Worm (Caenorhabditis elegans) whole organism, early embryonic: ENCODE results near the gene sid-5.

ENCODE experiments used
- B0310.2 ChIP-seq: sonication (generic microtip); optimal IDR thresholded peaks from 2 replicates; lab custom pipeline; 2016; ENCODE audit warnings: mild to moderate bottlenecking, missing genetic modification characterization, missing compliant biosample characterization
- F13C5.2 ChIP-seq: sonication (generic microtip); optimal IDR thresholded peaks from 2 replicates; lab custom pipeline; 2017; ENCODE audit warnings: mild to moderate bottlenecking, missing genetic modification characterization, inconsistent platforms, missing compliant biosample characterization
- aly-1 ChIP-seq: sonication (generic microtip); optimal IDR thresholded peaks from 2 replicates; lab custom pipeline; 2016; ENCODE audit warnings: missing genetic modification characterization, missing compliant biosample characterization
- ama-1 ChIP-seq: fragments of 150-350 bp; optimal IDR thresholded peaks from 2 replicates; lab custom pipeline; 2014
- ceh-13 ChIP-seq: fragments of 200-800 bp; sonication (Bioruptor generic); optimal IDR thresholded peaks from 2 replicates; lab custom pipeline; 2018; ENCODE audit warnings: mild to moderate bottlenecking, missing genetic modification characterization, missing compliant biosample characterization
- ceh-36 ChIP-seq: sonication (generic microtip); optimal IDR thresholded peaks from 2 replicates; lab custom pipeline; 2016; ENCODE audit warnings: missing genetic modification characterization, inconsistent platforms, missing compliant biosample characterization
- ets-7 ChIP-seq: sonication (generic microtip); optimal IDR thresholded peaks from 2 replicates; lab custom pipeline; 2016; ENCODE audit warnings: missing genotype, missing genetic modification characterization, missing compliant biosample characterization
- flt-1 ChIP-seq: fragments of 200-800 bp; sonication (Bioruptor generic); IDR thresholded peaks from 2 replicates; pipeline ENCODE4 v1.3.6; 2022; ENCODE audit warnings: missing genetic modification characterization, missing compliant biosample characterization
- hmbx-1 ChIP-seq: sonication (generic microtip); optimal IDR thresholded peaks from 2 replicates; lab custom pipeline; 2016; ENCODE audit warnings: mild to moderate bottlenecking, missing genetic modification characterization, missing compliant biosample characterization
- hmg-4 ChIP-seq: fragments of 200-800 bp; sonication (Bioruptor generic); optimal IDR thresholded peaks from 2 replicates; lab custom pipeline; 2018; ENCODE audit warnings: mild to moderate bottlenecking, missing genetic modification characterization, missing compliant biosample characterization
- hnd-1 ChIP-seq: sonication (generic microtip); optimal IDR thresholded peaks from 2 replicates; lab custom pipeline; 2016; ENCODE audit warnings: missing genetic modification characterization, missing compliant biosample characterization
- pes-1 ChIP-seq: fragments of 200-800 bp; sonication (Bioruptor generic); IDR thresholded peaks from 2 replicates; pipeline ENCODE4 v1.3.6; 2022; ENCODE audit warnings: missing genetic modification reagents, missing genetic modification characterization, missing compliant biosample characterization
- scrt-1 ChIP-seq: fragments of 200-800 bp; sonication (Bioruptor generic); IDR thresholded peaks from 2 replicates; pipeline ENCODE4 v1.3.6; 2022; ENCODE audit warnings: missing genetic modification characterization, missing compliant biosample characterization
- sea-1 ChIP-seq: fragments of 200-800 bp; sonication (Bioruptor generic); conservative IDR thresholded peaks from 2 replicates; pipeline ENCODE4 v1.3.6; 2022; ENCODE audit warnings: missing genetic modification characterization, missing compliant biosample characterization
- tbx-11 ChIP-seq: fragments of 200-800 bp; sonication (Bioruptor generic); IDR thresholded peaks from 2 replicates; pipeline ENCODE4 v1.3.6; 2022; ENCODE audit warnings: missing genetic modification characterization, missing compliant biosample characterization
- tbx-37 ChIP-seq: fragments of 200-800 bp; sonication (Bioruptor generic); conservative IDR thresholded peaks from 2 replicates; pipeline ENCODE4 v1.3.6; 2022; ENCODE audit warnings: missing genetic modification reagents, missing genetic modification characterization, missing compliant biosample characterization
- tra-4 ChIP-seq: sonication (generic microtip); optimal IDR thresholded peaks from 2 replicates; lab custom pipeline; 2017; ENCODE audit warnings: missing genetic modification characterization, missing compliant biosample characterization

Gene sid-5

DNA sequence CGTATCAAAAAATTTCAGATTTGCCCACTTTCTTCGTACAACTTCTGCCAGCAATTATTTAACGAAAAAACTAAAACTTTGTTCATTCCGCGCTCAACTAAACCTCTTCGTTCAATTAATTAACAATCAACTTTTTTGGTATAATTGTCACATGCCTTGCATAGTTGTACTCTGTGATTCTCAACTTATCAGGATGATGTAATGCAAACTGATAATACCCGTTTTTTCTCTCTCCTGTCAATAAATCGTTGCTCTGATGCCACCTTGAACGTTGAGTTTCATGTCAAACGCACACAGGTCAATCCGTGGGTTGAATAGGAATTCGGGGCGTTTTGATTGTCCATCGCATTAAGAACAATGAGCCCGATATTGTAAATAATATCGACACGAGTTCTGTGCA is 1.1 kb downstream of the sid-5 start:
- no peak for TF ChIP-seq ceh-13 (GFP tag; lab: Kevin White, UChicago)
- TF ChIP-seq hmg-4 (GFP tag; lab: Kevin White, UChicago) = no peak
- no peak for TF ChIP-seq F13C5.2
- no peak for TF ChIP-seq tbx-37 (GFP tag; lab: Robert Waterston, UW)
- no peak for TF ChIP-seq pes-1 (GFP tag; lab: Robert Waterston, UW)
- TF ChIP-seq tbx-11 (GFP tag; lab: Robert Waterston, UW) = no peak
- no peak for TF ChIP-seq tra-4
- no peak for TF ChIP-seq ets-7 (tag; lab: Kevin White, UChicago)

DNA sequence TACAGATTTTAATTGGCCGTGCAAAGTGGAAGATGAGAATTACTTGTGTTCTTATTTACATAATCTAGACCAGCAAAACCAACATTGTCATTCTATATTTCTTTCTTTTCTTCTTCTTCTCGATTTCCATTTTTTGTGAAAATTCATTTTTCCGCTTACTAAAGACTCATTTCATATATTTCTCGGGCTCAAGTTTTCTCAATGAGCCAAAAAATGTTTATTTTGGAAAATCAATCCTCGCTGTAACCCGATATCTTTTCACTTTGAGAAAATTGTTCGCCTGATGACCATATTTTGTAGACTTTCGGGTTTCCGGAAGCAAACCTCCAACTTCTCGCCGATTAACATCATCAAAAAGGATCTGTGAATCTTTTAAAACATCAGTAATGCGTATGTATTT is 9.5 kb downstream of the sid-5 start, which contains the start of gene nhx-4:
TSS of gene nhx-4 (plus strand) at position 301 of the 400 bp plus-strand sequence.
- no peak for TF ChIP-seq F13C5.2
- TF ChIP-seq ets-7 (tag; lab: Kevin White, UChicago) = no peak
- no peak for TF ChIP-seq pes-1 (GFP tag; lab: Robert Waterston, UW)
- no peak for TF ChIP-seq flt-1 (GFP tag; lab: Robert Waterston, UW)
- TF ChIP-seq ama-1 (lab: Kevin White, UChicago) = no peak

DNA sequence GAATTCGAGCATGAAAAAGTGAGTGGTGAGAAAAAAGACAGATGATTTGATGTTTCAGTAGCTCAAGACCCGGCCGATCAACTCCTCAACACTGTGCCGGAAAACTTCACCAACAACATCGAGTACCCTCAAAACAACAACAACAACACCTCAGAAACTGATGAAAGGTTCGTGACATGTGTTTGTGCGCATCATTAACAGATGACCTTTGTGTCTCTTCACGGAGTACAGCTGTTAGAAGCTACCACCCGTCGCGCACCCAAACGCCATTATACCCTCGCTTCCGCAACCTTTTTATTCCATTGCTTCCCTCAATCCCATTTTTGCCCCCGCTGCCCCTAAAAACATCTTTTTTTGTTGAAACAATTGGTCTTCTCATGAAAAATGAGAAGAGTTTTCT is 10.8 kb downstream of the sid-5 start:
- TF ChIP-seq tbx-11 (GFP tag; lab: Robert Waterston, UW) = no peak
- TF ChIP-seq hmbx-1 (tag; lab: Kevin White, UChicago) = no peak
- TF ChIP-seq ceh-36 (tag; lab: Kevin White, UChicago) = no peak
- TF ChIP-seq tra-4 = no peak
- TF ChIP-seq aly-1 (tag; lab: Kevin White, UChicago) = no peak
- TF ChIP-seq B0310.2 (tag; lab: Kevin White, UChicago) = no peak
- no peak for TF ChIP-seq ceh-13 (GFP tag; lab: Kevin White, UChicago)
- TF ChIP-seq ama-1 (lab: Kevin White, UChicago) = no peak
- TF ChIP-seq scrt-1 (GFP tag; lab: Robert Waterston, UW) = no peak
- TF ChIP-seq pes-1 (GFP tag; lab: Robert Waterston, UW) = no peak
- no peak for TF ChIP-seq tbx-37 (GFP tag; lab: Robert Waterston, UW)

DNA sequence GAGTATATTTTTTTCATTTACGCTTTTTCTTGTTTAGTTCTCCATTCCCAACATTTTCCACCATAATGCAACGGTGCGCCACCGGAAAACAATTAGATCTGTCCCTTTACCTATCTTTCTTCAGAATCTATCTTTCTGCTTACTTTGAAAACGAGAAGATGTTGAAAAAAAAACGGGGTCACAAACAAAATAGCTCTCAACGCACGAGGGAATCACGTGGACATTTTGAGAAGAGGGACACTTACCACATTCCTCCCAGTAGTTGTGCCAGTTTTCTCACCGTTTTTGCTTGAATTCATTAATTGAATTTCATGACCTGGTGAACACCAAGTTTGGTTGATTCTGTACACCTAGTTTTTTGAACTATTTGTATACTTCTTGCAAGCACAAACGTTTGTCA is 11.6 kb downstream of the sid-5 start:
- TF ChIP-seq pes-1 (GFP tag; lab: Robert Waterston, UW) = no peak
- no peak for TF ChIP-seq tbx-11 (GFP tag; lab: Robert Waterston, UW)
- no peak for TF ChIP-seq tbx-37 (GFP tag; lab: Robert Waterston, UW)
- TF ChIP-seq scrt-1 (GFP tag; lab: Robert Waterston, UW) = no peak
- TF ChIP-seq B0310.2 (tag; lab: Kevin White, UChicago) = no peak
- TF ChIP-seq ama-1 (lab: Kevin White, UChicago) = no peak
- no peak for TF ChIP-seq ceh-13 (GFP tag; lab: Kevin White, UChicago)
- no peak for TF ChIP-seq F13C5.2
- TF ChIP-seq hnd-1 (tag; lab: Kevin White, UChicago) = no peak
- TF ChIP-seq hmbx-1 (tag; lab: Kevin White, UChicago) = no peak

DNA sequence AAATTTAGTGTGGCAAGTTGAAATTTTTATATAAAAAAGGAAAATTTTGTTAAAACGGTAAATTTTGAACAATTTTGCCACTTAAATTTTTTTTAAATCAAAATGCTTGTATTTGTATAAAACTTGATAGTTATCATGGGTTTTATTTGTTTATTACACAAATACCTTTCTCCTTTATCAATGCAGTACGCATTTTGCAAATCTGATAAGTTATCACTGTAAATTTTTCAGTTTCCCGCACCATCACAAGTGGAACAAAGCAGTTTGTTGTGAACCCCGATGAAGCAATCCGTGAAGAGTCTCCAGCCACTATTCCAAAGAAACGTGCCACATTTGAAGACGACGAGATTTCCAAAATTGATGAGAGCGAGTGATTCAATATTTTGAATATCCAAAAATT is 15.6 kb downstream of the sid-5 start:
- TF ChIP-seq flt-1 (GFP tag; lab: Robert Waterston, UW) (no peak), B0310.2 (tag; lab: Kevin White, UChicago) (no peak), hnd-1 (tag; lab: Kevin White, UChicago) (no peak), scrt-1 (GFP tag; lab: Robert Waterston, UW) (no peak), pes-1 (GFP tag; lab: Robert Waterston, UW) (no peak), aly-1 (tag; lab: Kevin White, UChicago) (no peak), hmg-4 (GFP tag; lab: Kevin White, UChicago) (no peak), ceh-36 (tag; lab: Kevin White, UChicago) (no peak), ama-1 (lab: Kevin White, UChicago) (no peak), sea-1 (GFP tag; lab: Robert Waterston, UW) (no peak), tra-4 (no peak), tbx-11 (GFP tag; lab: Robert Waterston, UW) (no peak), ceh-13 (GFP tag; lab: Kevin White, UChicago) (no peak), ets-7 (tag; lab: Kevin White, UChicago) (no peak), tbx-37 (GFP tag; lab: Robert Waterston, UW) (no peak), F13C5.2 (no peak), hmbx-1 (tag; lab: Kevin White, UChicago) (no peak)

DNA sequence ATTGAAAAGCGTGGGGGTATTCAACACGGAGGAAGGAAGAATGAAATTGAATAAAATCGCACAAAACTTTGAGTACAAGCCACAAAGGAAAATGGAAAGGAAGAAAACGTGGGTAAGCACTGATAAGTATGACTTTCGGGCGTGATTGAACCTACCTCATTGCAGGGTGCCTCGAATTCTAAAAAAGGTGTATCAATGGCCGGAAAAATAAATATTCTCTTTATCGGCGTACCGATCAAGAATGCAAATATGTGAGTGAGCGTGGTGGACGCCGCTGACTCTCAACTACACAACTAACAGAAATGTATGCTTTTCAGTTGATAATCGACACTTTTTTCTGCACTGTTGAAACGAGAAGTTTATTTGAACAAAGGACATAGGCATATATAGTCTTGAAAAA is 19.9 kb downstream of the sid-5 start, which contains the start of gene otpl-3:
TSS of gene otpl-3 (minus strand) at position 304 of the 400 bp plus-strand sequence.
- TF ChIP-seq hnd-1 (tag; lab: Kevin White, UChicago) = no peak
- TF ChIP-seq ets-7 (tag; lab: Kevin White, UChicago) = no peak
- TF ChIP-seq tra-4 = no peak

DNA sequence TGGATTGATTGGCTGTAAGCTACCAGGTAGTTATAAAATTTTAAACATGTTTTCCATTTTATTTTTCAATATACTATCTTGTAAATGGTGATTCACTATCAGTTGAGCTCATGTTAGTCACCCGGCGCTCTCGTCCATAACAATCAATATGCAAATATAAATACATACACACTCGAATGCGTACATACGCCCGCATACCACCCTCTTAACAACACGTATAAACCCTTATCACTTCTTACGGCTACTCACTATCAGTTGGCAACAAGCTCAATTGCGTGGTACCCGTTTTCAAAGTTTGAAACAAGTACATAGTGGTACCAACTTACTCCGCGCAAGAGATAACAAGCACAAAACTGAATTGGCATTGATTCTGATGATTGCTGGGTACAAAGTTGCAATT is 22.4 kb downstream of the sid-5 start:
- TF ChIP-seq tbx-11 (GFP tag; lab: Robert Waterston, UW) (no peak), ets-7 (tag; lab: Kevin White, UChicago) (no peak), hnd-1 (tag; lab: Kevin White, UChicago) (no peak), aly-1 (tag; lab: Kevin White, UChicago) (no peak), flt-1 (GFP tag; lab: Robert Waterston, UW) (no peak), hmg-4 (GFP tag; lab: Kevin White, UChicago) (no peak), ama-1 (lab: Kevin White, UChicago) (no peak), ceh-13 (GFP tag; lab: Kevin White, UChicago) (no peak), tra-4 (no peak), ceh-36 (tag; lab: Kevin White, UChicago) (no peak), tbx-37 (GFP tag; lab: Robert Waterston, UW) (no peak), F13C5.2 (no peak), sea-1 (GFP tag; lab: Robert Waterston, UW) (no peak), pes-1 (GFP tag; lab: Robert Waterston, UW) (no peak), scrt-1 (GFP tag; lab: Robert Waterston, UW) (no peak), B0310.2 (tag; lab: Kevin White, UChicago) (no peak), hmbx-1 (tag; lab: Kevin White, UChicago) (no peak)
